Fruit fly (Drosophila melanogaster) whole organism, embryonic: ENCODE results near the gene InR.

Experiments
- ATbp ChIP-seq: fragments of 200-800 bp; sonication (Bioruptor generic); optimal IDR thresholded peaks from 2 replicates; lab custom pipeline; 2017; ENCODE audit warnings: missing biosample characterization, mild to moderate bottlenecking, missing genetic modification characterization, missing genetic modification reagents
- Atf6 ChIP-seq: fragments of 200-800 bp; sonication (Bioruptor generic); IDR thresholded peaks from 2 replicates; pipeline ENCODE4 v1.3.6; 2022; ENCODE audit warnings: missing biosample characterization, missing genetic modification characterization
- Blimp-1 ChIP-seq: fragments of 200-800 bp; sonication (Bioruptor generic); optimal IDR thresholded peaks from 3 replicates; lab custom pipeline; 2018; ENCODE audit warnings: missing biosample characterization, missing genetic modification characterization, mild to moderate bottlenecking, moderate library complexity, missing genetic modification reagents
- CG10543 ChIP-seq: fragments of 200-800 bp; sonication (Bioruptor generic); optimal IDR thresholded peaks from 3 replicates; lab custom pipeline; 2017; ENCODE audit warnings: missing biosample characterization, mild to moderate bottlenecking, missing genetic modification characterization, moderate library complexity
- CG11247 ChIP-seq: fragments of 200-800 bp; sonication (Bioruptor generic); IDR thresholded peaks from 2 replicates; pipeline ENCODE4 v1.3.6; 2022; ENCODE audit warnings: missing biosample characterization, missing genetic modification characterization
- CG11504 ChIP-seq: fragments of 200-800 bp; sonication (Bioruptor generic); optimal IDR thresholded peaks from 3 replicates; lab custom pipeline; 2019; ENCODE audit warnings: missing biosample characterization, mild to moderate bottlenecking, missing genetic modification characterization, moderate library complexity
- CG12769 ChIP-seq: fragments of 200-800 bp; sonication (Bioruptor generic); optimal IDR thresholded peaks from 2 replicates; lab custom pipeline; 2019; ENCODE audit warnings: missing biosample characterization, mild to moderate bottlenecking, missing genetic modification characterization, moderate library complexity
- CG14710 ChIP-seq: fragments of 200-800 bp; sonication (Bioruptor generic); optimal IDR thresholded peaks from 3 replicates; lab custom pipeline; 2019; ENCODE audit warnings: missing biosample characterization, mild to moderate bottlenecking, missing genetic modification characterization, moderate library complexity
- CG17385 ChIP-seq: fragments of 200-800 bp; sonication (Bioruptor generic); optimal IDR thresholded peaks from 3 replicates; lab custom pipeline; 2018; ENCODE audit warnings: missing biosample characterization, mild to moderate bottlenecking, missing genetic modification characterization
- CG17912 ChIP-seq: fragments of 200-800 bp; sonication (Bioruptor generic); optimal IDR thresholded peaks from 2 replicates; lab custom pipeline; 2018; ENCODE audit warnings: missing biosample characterization, mild to moderate bottlenecking, missing genetic modification characterization
- CG2678 ChIP-seq: fragments of 200-800 bp; sonication (Bioruptor generic); optimal IDR thresholded peaks from 3 replicates; lab custom pipeline; 2019; ENCODE audit warnings: missing biosample characterization, mild to moderate bottlenecking, missing genetic modification characterization, moderate library complexity
- CG2875 ChIP-seq: fragments of 200-800 bp; sonication (Bioruptor generic); optimal IDR thresholded peaks from 2 replicates; lab custom pipeline; 2017; ENCODE audit warnings: missing biosample characterization, mild to moderate bottlenecking, missing genetic modification characterization, missing genetic modification reagents
- CG31365 ChIP-seq: fragments of 200-800 bp; sonication (Bioruptor generic); optimal IDR thresholded peaks from 2 replicates; lab custom pipeline; 2018; ENCODE audit warnings: missing biosample characterization, mild to moderate bottlenecking, missing genetic modification characterization
- CG34376 ChIP-seq: fragments of 200-800 bp; sonication (Bioruptor generic); optimal IDR thresholded peaks from 2 replicates; lab custom pipeline; 2018; ENCODE audit warnings: missing biosample characterization, mild to moderate bottlenecking, missing genetic modification characterization
- CG5953 ChIP-seq: fragments of 200-800 bp; sonication (Bioruptor generic); IDR thresholded peaks from 2 replicates; pipeline ENCODE4 v1.3.6; 2022; ENCODE audit warnings: missing biosample characterization, missing genetic modification characterization
- CG6654 ChIP-seq: fragments of 200-800 bp; sonication (Bioruptor generic); optimal IDR thresholded peaks from 2 replicates; lab custom pipeline; 2017; ENCODE audit warnings: missing biosample characterization, mild to moderate bottlenecking, missing genetic modification characterization
- CG6765 ChIP-seq: fragments of 200-800 bp; sonication (Bioruptor generic); optimal IDR thresholded peaks from 3 replicates; lab custom pipeline; 2017; ENCODE audit warnings: missing biosample characterization, mild to moderate bottlenecking, missing genetic modification characterization
- CG7556 ChIP-seq: fragments of 200-800 bp; sonication (Bioruptor generic); optimal IDR thresholded peaks from 2 replicates; lab custom pipeline; 2017; ENCODE audit warnings: missing biosample characterization, mild to moderate bottlenecking, missing genetic modification characterization
- CG8290 ChIP-seq, 3 experiments: fragments of 200-800 bp; sonication (Bioruptor generic); optimal IDR thresholded peaks; 2 replicates each; lab custom pipeline; 2016 to 2019; ENCODE audit warnings: missing biosample characterization in 3 of 3, missing genetic modification characterization in 3 of 3, mild to moderate bottlenecking in 2 of 3, moderate library complexity in 1 of 3
- D19A ChIP-seq: fragments of 200-800 bp; optimal IDR thresholded peaks from 3 replicates; lab custom pipeline; 2019; ENCODE audit warnings: missing biosample characterization, mild to moderate bottlenecking, missing genetic modification characterization, moderate library complexity
- Drgx ChIP-seq: fragments of 200-800 bp; sonication (Bioruptor generic); IDR thresholded peaks from 2 replicates; pipeline ENCODE4 v1.3.6; 2022; ENCODE audit warnings: missing biosample characterization, missing genetic modification characterization
- Eip74EF ChIP-seq, 2 experiments: fragments of 200-800 bp in 1 of 2; fragments of >200 bp in 1 of 2; sonication (Bioruptor generic) in 1 of 2; optimal IDR thresholded peaks; 2 replicates each; lab custom pipeline; 2017 to 2019; ENCODE audit warnings: missing biosample characterization in 2 of 2, missing genetic modification characterization in 2 of 2, mild to moderate bottlenecking in 1 of 2, moderate library complexity in 1 of 2
- HHEX ChIP-seq: fragments of 200-800 bp; sonication (Bioruptor generic); optimal IDR thresholded peaks from 3 replicates; lab custom pipeline; 2017; ENCODE audit warnings: missing biosample characterization, mild to moderate bottlenecking, missing genetic modification characterization, missing genetic modification reagents
- HLHmδ ChIP-seq: fragments of 200-800 bp; sonication (Bioruptor generic); optimal IDR thresholded peaks from 2 replicates; lab custom pipeline; 2018; ENCODE audit warnings: missing biosample characterization, mild to moderate bottlenecking, missing genetic modification characterization, moderate library complexity
- Lpt ChIP-seq: fragments of >200 bp; optimal IDR thresholded peaks from 2 replicates; lab custom pipeline; 2018; ENCODE audit warnings: missing biosample characterization, missing genetic modification characterization
- Meics ChIP-seq: fragments of 200-800 bp; sonication (Bioruptor generic); optimal IDR thresholded peaks from 2 replicates; lab custom pipeline; 2017; ENCODE audit warnings: missing biosample characterization, mild to moderate bottlenecking, missing genetic modification characterization
- Nf-YC ChIP-seq: fragments of 200-800 bp; optimal IDR thresholded peaks from 3 replicates; lab custom pipeline; 2019; ENCODE audit warnings: missing biosample characterization, mild to moderate bottlenecking, missing genetic modification characterization, moderate library complexity
- PHDP ChIP-seq: fragments of 200-800 bp; sonication (Bioruptor generic); optimal IDR thresholded peaks from 3 replicates; lab custom pipeline; 2018; ENCODE audit warnings: missing biosample characterization, mild to moderate bottlenecking, missing genetic modification characterization, moderate library complexity
- Rfx ChIP-seq: fragments of 200-800 bp; sonication (Bioruptor generic); IDR thresholded peaks from 2 replicates; pipeline ENCODE4 v1.3.6; 2022; ENCODE audit warnings: missing biosample characterization, missing genetic modification characterization
- YL-1 ChIP-seq: fragments of 200-800 bp; sonication (Bioruptor generic); optimal IDR thresholded peaks from 3 replicates; lab custom pipeline; 2017; ENCODE audit warnings: missing biosample characterization, mild to moderate bottlenecking, missing genetic modification characterization
- ac ChIP-seq: fragments of 200-800 bp; sonication (Bioruptor generic); optimal IDR thresholded peaks from 3 replicates; lab custom pipeline; 2017; ENCODE audit warnings: missing biosample characterization, mild to moderate bottlenecking, missing genetic modification characterization
- aop ChIP-seq: fragments of 200-800 bp; sonication (Bioruptor generic); IDR thresholded peaks from 2 replicates; pipeline ENCODE4 v1.3.6; 2022; ENCODE audit warnings: missing biosample characterization, missing genetic modification characterization
- bsh ChIP-seq, 2 experiments: fragments of 200-800 bp; sonication (Bioruptor generic); optimal IDR thresholded peaks; 2 replicates each; lab custom pipeline; 2017 to 2018; ENCODE audit warnings: mild to moderate bottlenecking in 2 of 2, missing biosample characterization in 2 of 2, missing genetic modification characterization in 2 of 2, moderate library complexity in 1 of 2
- caup ChIP-seq: fragments of 200-800 bp; sonication (Bioruptor generic); optimal IDR thresholded peaks from 3 replicates; lab custom pipeline; 2017; ENCODE audit warnings: missing biosample characterization, mild to moderate bottlenecking, missing genetic modification characterization, moderate library complexity; ENCODE audit not compliant: severe bottlenecking
- dmrt99B ChIP-seq: fragments of 200-800 bp; sonication (Bioruptor generic); optimal IDR thresholded peaks from 2 replicates; lab custom pipeline; 2018; ENCODE audit warnings: missing biosample characterization, mild to moderate bottlenecking, missing genetic modification characterization, moderate library complexity
- odd ChIP-seq: fragments of 200-800 bp; sonication (Bioruptor generic); optimal IDR thresholded peaks from 2 replicates; lab custom pipeline; 2017; ENCODE audit warnings: missing biosample characterization, mild to moderate bottlenecking, missing genetic modification characterization
- phol ChIP-seq: fragments of 200-800 bp; sonication (Bioruptor generic); optimal IDR thresholded peaks from 3 replicates; lab custom pipeline; 2018; ENCODE audit warnings: missing biosample characterization, mild to moderate bottlenecking, missing genetic modification characterization, moderate library complexity
- pros ChIP-seq: fragments of 200-800 bp; sonication (Bioruptor generic); optimal IDR thresholded peaks from 3 replicates; lab custom pipeline; 2019; ENCODE audit warnings: missing biosample characterization, mild to moderate bottlenecking, missing genetic modification characterization, moderate library complexity
- rib ChIP-seq: fragments of 200-800 bp; sonication (Bioruptor generic); IDR thresholded peaks from 2 replicates; pipeline ENCODE4 v1.3.6; 2022; ENCODE audit warnings: missing biosample characterization, missing genetic modification characterization
- row ChIP-seq: fragments of 200-800 bp; sonication (Bioruptor generic); IDR thresholded peaks from 3 replicates; pipeline ENCODE4 v1.3.6; 2022; ENCODE audit warnings: missing biosample characterization, missing genetic modification characterization
- sc ChIP-seq, 3 experiments: fragments of >200 bp in 2 of 3; fragments of 200-800 bp in 1 of 3; sonication (Bioruptor generic) in 1 of 3; optimal IDR thresholded peaks; 2 replicates in 2 of 3; 3 replicates in 1 of 3; lab custom pipeline; 2017; ENCODE audit warnings: mild to moderate bottlenecking in 1 of 3, missing biosample characterization in 1 of 3, missing genetic modification characterization in 1 of 3, missing genetic modification reagents in 1 of 3
- sr ChIP-seq: fragments of 200-800 bp; sonication (Bioruptor generic); IDR thresholded peaks from 3 replicates; pipeline ENCODE4 v1.3.6; 2022; ENCODE audit warnings: missing biosample characterization, missing genetic modification characterization
- tap ChIP-seq: fragments of 200-800 bp; optimal IDR thresholded peaks from 3 replicates; lab custom pipeline; 2019; ENCODE audit warnings: missing biosample characterization, mild to moderate bottlenecking, missing genetic modification characterization, moderate library complexity
- wek ChIP-seq: fragments of 200-800 bp; sonication (Bioruptor generic); optimal IDR thresholded peaks from 3 replicates; lab custom pipeline; 2018; ENCODE audit warnings: missing biosample characterization, mild to moderate bottlenecking, missing genetic modification characterization, moderate library complexity
- z ChIP-seq: fragments of 200-800 bp; sonication (Bioruptor generic); IDR thresholded peaks from 3 replicates; pipeline ENCODE4 v1.3.6; 2022; ENCODE audit warnings: missing biosample characterization, missing genetic modification characterization

The InR gene

dm6 chr3R:21629373-21630145, 10.4 kb upstream of the InR start:
- TF ChIP-seq CG2875 (GFP tag; lab: Kevin White, UChicago) (peak; percentile 37), phol (tag; lab: Kevin White, UChicago) (no peak), CG12769 (peak; percentile 8), CG10543 (peak; percentile 75), z (GFP tag; lab: Robert Waterston, UW) (0 out of 3 replicates have a peak, but pooled peaks have one; percentile 11), bsh (GFP tag; optimal IDR thresholded peaks at IDR 0.05; lab: Kevin White, UChicago) (peak in 1 of 2 experiments; percentile 14), wek (GFP tag; lab: Kevin White, UChicago) (peak; percentile 39), odd (GFP tag; lab: Kevin White, UChicago) (peak; percentile 30), Drgx (GFP tag; lab: Robert Waterston, UW) (0 out of 2 replicates have a peak, but pooled peaks have one; percentile 7), Blimp-1 (GFP tag; lab: Kevin White, UChicago) (peak; percentile 5), CG31365 (tag; lab: Kevin White, UChicago) (peak; percentile 3), CG11247 (GFP tag; lab: Robert Waterston, UW) (peak; percentile 20; the same call in 1 of the 2 replicates), CG17912 (GFP tag; lab: Kevin White, UChicago) (peak; percentile 48), CG5953 (GFP tag; lab: Robert Waterston, UW) (0 out of 2 replicates have a peak, but pooled peaks have one; percentile 21), CG6654 (no peak), CG8290 (GFP tag; optimal IDR thresholded peaks at IDR 0.05; lab: Kevin White, UChicago) (no peak), CG8290 (tag; optimal IDR thresholded peaks at IDR 0.05; lab: Kevin White, UChicago) (peak in 1 of 2 experiments; percentile 75), CG14710 (peak; percentile 4), HLHmδ (GFP tag; lab: Kevin White, UChicago) (peak; percentile 39), Rfx (GFP tag; lab: Robert Waterston, UW) (peak; percentile 42; the same call in 1 of the 2 replicates), D19A (tag; lab: Kevin White, UChicago) (peak; percentile 34), Meics (GFP tag; lab: Kevin White, UChicago) (peak; percentile 20), Eip74EF (GFP tag; optimal IDR thresholded peaks at IDR 0.05; lab: Kevin White, UChicago) (peak in 1 of 2 experiments; percentile 52), sr (0 out of 3 replicates have a peak, but pooled peaks have one; percentile 20), CG17385 (GFP tag; lab: Kevin White, UChicago) (peak; percentile 21), CG34376 (GFP tag; lab: Kevin White, UChicago) (peak; percentile 55), YL-1 (GFP tag; lab: Kevin White, UChicago) (peak; percentile 20), CG7556 (GFP tag; lab: Kevin White, UChicago) (peak; percentile 12), HHEX (GFP tag; lab: Kevin White, UChicago) (peak; percentile 23), tap (tag; lab: Kevin White, UChicago) (peak; percentile 23), sc (optimal IDR thresholded peaks at IDR 0.05; lab: Kevin White, UChicago) (no peak), sc (GFP tag; optimal IDR thresholded peaks at IDR 0.05; lab: Kevin White, UChicago) (no peak), caup (peak; percentile 47), row (GFP tag; lab: Robert Waterston, UW) (peak; percentile 24; the same call in 1 of the 3 replicates), Atf6 (peak; percentile 22; the same call in 1 of the 2 replicates), ac (GFP tag; lab: Kevin White, UChicago) (no peak), CG6765 (GFP tag; lab: Kevin White, UChicago) (peak; percentile 27), Nf-YC (peak; percentile 19), Lpt (no peak), CG11504 (tag; lab: Kevin White, UChicago) (peak; percentile 22), aop (GFP tag; lab: Robert Waterston, UW) (no peak), pros (GFP tag; lab: Kevin White, UChicago) (peak; percentile 62), CG2678 (tag; lab: Kevin White, UChicago) (peak; percentile 43), PHDP (tag; lab: Kevin White, UChicago) (peak; percentile 24), rib (GFP tag; lab: Robert Waterston, UW) (peak; percentile 16; the same call in 1 of the 2 replicates), dmrt99B (peak; percentile 28), ATbp (GFP tag; lab: Kevin White, UChicago) (peak; percentile 69)
